Worm (Caenorhabditis elegans) whole organism, early embryonic: ENCODE measurements around the gene gst-9.
"Not testable (repeated sequence)": the region's sequence is repeated elsewhere in the genome, so short reads cannot be mapped to it uniquely, and the experiment has no call there.

Source experiments
- F13C5.2 ChIP-seq: sonication (generic microtip); optimal IDR thresholded peaks from 2 replicates; lab custom pipeline; 2017; ENCODE audit warnings: mild to moderate bottlenecking, missing genetic modification characterization, inconsistent platforms, missing compliant biosample characterization
- ets-7 ChIP-seq: sonication (generic microtip); optimal IDR thresholded peaks from 2 replicates; lab custom pipeline; 2016; ENCODE audit warnings: missing genotype, missing genetic modification characterization, missing compliant biosample characterization
- sea-1 ChIP-seq: fragments of 200-800 bp; sonication (Bioruptor generic); conservative IDR thresholded peaks from 2 replicates; pipeline ENCODE4 v1.3.6; 2022; ENCODE audit warnings: missing genetic modification characterization, missing compliant biosample characterization
- tbx-37 ChIP-seq: fragments of 200-800 bp; sonication (Bioruptor generic); conservative IDR thresholded peaks from 2 replicates; pipeline ENCODE4 v1.3.6; 2022; ENCODE audit warnings: missing genetic modification reagents, missing genetic modification characterization, missing compliant biosample characterization

DNA sequence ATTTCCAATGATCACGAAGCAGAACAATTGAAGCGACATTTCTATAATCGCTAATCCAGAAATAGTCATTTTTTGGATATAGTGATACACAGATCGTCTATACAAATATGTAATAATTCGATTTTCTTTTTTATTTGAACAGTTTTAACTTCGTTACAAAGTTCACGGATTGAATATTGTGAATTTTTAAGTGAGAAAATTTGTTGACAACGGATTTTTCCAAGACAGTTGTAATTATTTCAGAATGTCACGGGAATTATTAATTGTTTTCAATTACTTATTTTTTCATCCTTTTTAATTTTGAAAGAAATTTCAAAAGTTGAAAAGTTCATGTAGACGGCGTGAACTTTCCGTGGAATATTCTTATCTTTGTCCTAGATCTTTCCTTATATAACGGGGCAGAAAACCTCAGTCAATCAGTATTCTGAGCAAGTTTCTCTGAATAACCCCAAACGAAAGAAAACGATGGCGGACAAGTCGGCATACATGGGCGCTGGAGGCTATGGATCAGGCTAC is 49.2 kb upstream of the gst-9 start, which contains the start of the genes T23B7.2 and nspd-4:
- TF ChIP-seq sea-1 (GFP tag; lab: Robert Waterston, UW); F13C5.2 (tag; lab: Kevin White, UChicago); ets-7 (tag; lab: Kevin White, UChicago); tbx-37 (GFP tag; lab: Robert Waterston, UW): not testable (repeated sequence)
